Worm (Caenorhabditis elegans) whole organism, L3 larva: ENCODE data around the gene C05G5.1.

ENCODE experiments used
- aly-2 ChIP-seq: fragments of 150-350 bp; optimal IDR thresholded peaks from 2 replicates; lab custom pipeline; 2014; ENCODE audit warnings: missing biosample characterization, missing genetic modification characterization
- egl-27 ChIP-seq: sonication (generic microtip); optimal IDR thresholded peaks from 4 replicates; lab custom pipeline; 2017; ENCODE audit warnings: missing biosample characterization, missing genetic modification reagents, missing genetic modification characterization
- fkh-10 ChIP-seq: sonication (generic microtip); optimal IDR thresholded peaks from 2 replicates; lab custom pipeline; 2017; ENCODE audit warnings: missing biosample characterization, missing genetic modification reagents, missing genetic modification characterization
- mml-1 ChIP-seq: fragments of 150-350 bp; sonication (generic microtip); optimal IDR thresholded peaks from 3 replicates; lab custom pipeline; 2014; ENCODE audit warnings: missing biosample characterization, missing genetic modification characterization
- nhr-11 ChIP-seq: fragments of 150-350 bp; optimal IDR thresholded peaks from 2 replicates; lab custom pipeline; 2014; ENCODE audit warnings: missing biosample characterization, missing genetic modification characterization
- nhr-237 ChIP-seq: fragments of 150-350 bp; optimal IDR thresholded peaks from 2 replicates; lab custom pipeline; 2014; ENCODE audit warnings: missing biosample characterization, missing genetic modification characterization
- nhr-76 ChIP-seq: fragments of 150-350 bp; sonication (generic microtip); optimal IDR thresholded peaks from 5 replicates; lab custom pipeline; 2014; ENCODE audit warnings: missing biosample characterization, missing genetic modification characterization
- sea-2 ChIP-seq: fragments of 150-350 bp; sonication (generic microtip); optimal IDR thresholded peaks from 4 replicates; lab custom pipeline; 2014; ENCODE audit warnings: missing biosample characterization, missing genetic modification reagents, missing genetic modification characterization
- tbx-2 ChIP-seq: sonication (generic microtip); optimal IDR thresholded peaks from 2 replicates; lab custom pipeline; 2016; ENCODE audit warnings: mild to moderate bottlenecking, missing genetic modification characterization, missing compliant biosample characterization
- zag-1 ChIP-seq: fragments of 150-350 bp; optimal IDR thresholded peaks from 2 replicates; lab custom pipeline; 2014; ENCODE audit warnings: missing biosample characterization, missing genetic modification characterization

DNA sequence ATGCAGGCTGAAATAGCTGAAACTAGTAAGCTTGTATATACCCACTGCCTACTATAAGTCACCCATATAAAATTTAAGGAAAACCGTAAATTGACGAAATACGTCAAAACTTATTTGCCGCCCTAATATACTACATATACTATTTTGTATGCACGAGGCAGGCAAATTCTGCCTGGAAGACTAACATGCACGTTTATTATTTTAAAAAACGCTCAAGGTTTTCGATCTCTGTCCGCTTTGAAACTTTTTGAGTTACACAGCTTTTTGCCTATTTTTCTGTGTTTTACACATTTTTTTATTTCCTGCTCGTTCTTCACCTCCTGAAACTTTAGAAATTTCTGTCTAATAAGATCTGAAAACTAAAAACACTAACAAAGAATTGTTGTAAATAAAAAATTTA lies 3.3 kb upstream of the C05G5.1 start:
- TF ChIP-seq nhr-76 (tag; lab: Kevin White, UChicago) (no peak), nhr-237 (tag; lab: Kevin White, UChicago) (no peak), sea-2 (no peak), nhr-11 (tag; lab: Kevin White, UChicago) (no peak), egl-27 (no peak), aly-2 (no peak), tbx-2 (tag; lab: Kevin White, UChicago) (peak; percentile 55), zag-1 (tag; lab: Kevin White, UChicago) (no peak), fkh-10 (no peak), mml-1 (tag; lab: Kevin White, UChicago) (no peak)
